Worm (Caenorhabditis elegans) whole organism, L4/young adult: ENCODE measurements around the gene cest-10.

ENCODE experiments used
- dao-5 ChIP-seq: sonication (generic microtip); optimal IDR thresholded peaks from 2 replicates; lab custom pipeline; 2016; ENCODE audit warnings: missing genotype, missing genetic modification characterization, moderate library complexity, missing compliant biosample characterization
- him-1 ChIP-seq: sonication (generic microtip); optimal IDR thresholded peaks from 2 replicates; lab custom pipeline; 2016; ENCODE audit warnings: missing genotype, missing genetic modification reagents, missing genetic modification characterization, missing compliant biosample characterization

- TF ChIP-seq him-1 (tag; lab: Kevin White, UChicago) (no peak), dao-5 (tag; lab: Kevin White, UChicago) (no peak)
Observed at ce11 chrIV:7175346-7175745, 5.0 kb upstream of the cest-10 start, which contains the start of gene C42D4.19.
